Worm (Caenorhabditis elegans) whole organism, L1 larva: ENCODE data around the gene rpl-39.

Experiments used
- C16A3.4 ChIP-seq: fragments of 150-350 bp; optimal IDR thresholded peaks from 2 replicates; lab custom pipeline; 2014; ENCODE audit warnings: missing biosample characterization, missing genetic modification characterization
- C34B4.2 ChIP-seq: sonication (generic microtip); optimal IDR thresholded peaks from 2 replicates; lab custom pipeline; 2017; ENCODE audit warnings: mild to moderate bottlenecking, missing genetic modification characterization, missing compliant biosample characterization
- F16B12.6 ChIP-seq: fragments of 150-350 bp; optimal IDR thresholded peaks from 2 replicates; lab custom pipeline; 2014; ENCODE audit warnings: missing biosample characterization, missing genetic modification characterization
- aly-2 ChIP-seq: fragments of 150-350 bp; optimal IDR thresholded peaks from 2 replicates; lab custom pipeline; 2014; ENCODE audit warnings: missing biosample characterization, missing genetic modification characterization
- ama-1 ChIP-seq: fragments of 150-350 bp; optimal IDR thresholded peaks from 2 replicates; lab custom pipeline; 2014
- blmp-1 ChIP-seq: fragments of 150-350 bp; optimal IDR thresholded peaks from 2 replicates; lab custom pipeline; 2014; ENCODE audit warnings: missing biosample characterization, missing genetic modification characterization
- ceh-8 ChIP-seq: fragments of 200-800 bp; sonication (Bioruptor generic); optimal IDR thresholded peaks from 2 replicates; lab custom pipeline; 2018; ENCODE audit warnings: mild to moderate bottlenecking, missing genetic modification characterization, moderate library complexity, missing compliant biosample characterization
- ces-1 ChIP-seq: fragments of 150-350 bp; optimal IDR thresholded peaks from 2 replicates; lab custom pipeline; 2014; ENCODE audit warnings: missing biosample characterization, missing genetic modification reagents, missing genetic modification characterization
- efl-1 ChIP-seq, 4 experiments: fragments of 150-350 bp; optimal IDR thresholded peaks in 3 of 4; peaks in 1 of 4; 1 replicate in 1 of 4; 2 replicates in 3 of 4; lab custom pipeline; 2014; ENCODE audit warnings: missing biosample characterization in 2 of 4, missing genetic modification characterization in 2 of 4, missing genetic modification reagents in 2 of 4
- egl-27 ChIP-seq, 2 experiments: fragments of 150-350 bp in 1 of 2; sonication (generic microtip); optimal IDR thresholded peaks; 3 replicates each; lab custom pipeline; 2017 to 2018; ENCODE audit warnings: missing biosample characterization in 2 of 2, missing genetic modification characterization in 2 of 2, missing genetic modification reagents in 2 of 2
- elt-2 ChIP-seq: sonication (generic microtip); optimal IDR thresholded peaks from 2 replicates; lab custom pipeline; 2016; ENCODE audit warnings: missing genetic modification characterization, mild to moderate bottlenecking, inconsistent platforms, missing compliant biosample characterization, missing genetic modification reagents
- fkh-10 ChIP-seq: sonication (generic microtip); optimal IDR thresholded peaks from 2 replicates; lab custom pipeline; 2017; ENCODE audit warnings: missing biosample characterization, missing genetic modification reagents, missing genetic modification characterization
- fos-1 ChIP-seq: fragments of 150-350 bp; optimal IDR thresholded peaks from 2 replicates; lab custom pipeline; 2014; ENCODE audit warnings: missing biosample characterization, missing genetic modification characterization
- hlh-17 ChIP-seq: fragments of 200-800 bp; sonication (Bioruptor generic); optimal IDR thresholded peaks from 2 replicates; lab custom pipeline; 2018; ENCODE audit warnings: missing genetic modification characterization, mild to moderate bottlenecking, missing compliant biosample characterization, moderate library complexity, borderline replicate concordance
- irx-1 ChIP-seq: sonication (generic microtip); optimal IDR thresholded peaks from 2 replicates; lab custom pipeline; 2016; ENCODE audit warnings: missing genetic modification characterization, missing compliant biosample characterization
- jun-1 ChIP-seq: fragments of 150-350 bp; optimal IDR thresholded peaks from 2 replicates; lab custom pipeline; 2014; ENCODE audit warnings: missing biosample characterization, missing genetic modification reagents, missing genetic modification characterization
- mab-9 ChIP-seq: fragments of 200-800 bp; sonication (Bioruptor generic); IDR thresholded peaks from 2 replicates; pipeline ENCODE4 v1.3.6; 2022; ENCODE audit warnings: missing genetic modification reagents, missing genetic modification characterization, missing compliant biosample characterization
- mdl-1 ChIP-seq, 2 experiments: fragments of 150-350 bp; optimal IDR thresholded peaks; 2 replicates each; lab custom pipeline; 2014 to 2017; ENCODE audit warnings: missing biosample characterization in 2 of 2, missing genetic modification characterization in 2 of 2, inconsistent platforms in 1 of 2
- nhr-19 ChIP-seq: fragments of 200-800 bp; sonication (Bioruptor generic); conservative IDR thresholded peaks from 2 replicates; pipeline ENCODE4 v1.3.6; 2022; ENCODE audit warnings: missing genetic modification characterization, missing compliant biosample characterization
- nhr-20 ChIP-seq: sonication (generic microtip); optimal IDR thresholded peaks from 2 replicates; lab custom pipeline; 2016; ENCODE audit warnings: mild to moderate bottlenecking, missing genetic modification characterization, missing compliant biosample characterization
- nhr-28 ChIP-seq: fragments of 150-350 bp; optimal IDR thresholded peaks from 2 replicates; lab custom pipeline; 2014; ENCODE audit warnings: missing biosample characterization, missing genetic modification characterization
- nhr-47 ChIP-seq: sonication (generic microtip); optimal IDR thresholded peaks from 2 replicates; lab custom pipeline; 2016; ENCODE audit warnings: mild to moderate bottlenecking, missing genetic modification characterization, moderate library complexity, missing compliant biosample characterization
- nhr-76 ChIP-seq: sonication (generic microtip); optimal IDR thresholded peaks from 2 replicates; lab custom pipeline; 2017; ENCODE audit warnings: missing biosample characterization, missing genetic modification characterization
- nhr-77 ChIP-seq: fragments of 150-350 bp; optimal IDR thresholded peaks from 2 replicates; lab custom pipeline; 2014; ENCODE audit warnings: missing biosample characterization, missing genetic modification characterization
- pqm-1 ChIP-seq: sonication (generic microtip); optimal IDR thresholded peaks from 3 replicates; lab custom pipeline; 2017; ENCODE audit warnings: missing biosample characterization, missing genetic modification characterization
- rnt-1 ChIP-seq: sonication (generic microtip); optimal IDR thresholded peaks from 2 replicates; lab custom pipeline; 2016; ENCODE audit warnings: mild to moderate bottlenecking, missing genetic modification characterization, moderate library complexity, missing compliant biosample characterization
- skn-1 ChIP-seq: fragments of 150-350 bp; optimal IDR thresholded peaks from 2 replicates; lab custom pipeline; 2014; ENCODE audit warnings: missing biosample characterization, missing genetic modification characterization
- snpc-4 ChIP-seq: fragments of 150-350 bp; optimal IDR thresholded peaks from 2 replicates; lab custom pipeline; 2014; ENCODE audit warnings: missing biosample characterization, missing genetic modification characterization
- snu-23 ChIP-seq: sonication (generic microtip); optimal IDR thresholded peaks from 2 replicates; lab custom pipeline; 2016; ENCODE audit warnings: missing genetic modification characterization, missing compliant biosample characterization
- sox-4 ChIP-seq: sonication (generic microtip); optimal IDR thresholded peaks from 2 replicates; lab custom pipeline; 2016; ENCODE audit warnings: missing genetic modification characterization, missing compliant biosample characterization
- tlp-1 ChIP-seq: fragments of 150-350 bp; optimal IDR thresholded peaks from 2 replicates; lab custom pipeline; 2014; ENCODE audit warnings: missing biosample characterization, missing genetic modification characterization
- unc-130 ChIP-seq: fragments of 150-350 bp; optimal IDR thresholded peaks from 2 replicates; lab custom pipeline; 2017; ENCODE audit warnings: missing biosample characterization, missing genetic modification characterization, inconsistent platforms
- unc-62 ChIP-seq: fragments of 150-350 bp; optimal IDR thresholded peaks from 2 replicates; lab custom pipeline; 2014; ENCODE audit warnings: missing biosample characterization, missing genetic modification reagents, missing genetic modification characterization
- unc-86 ChIP-seq: sonication (generic microtip); optimal IDR thresholded peaks from 2 replicates; lab custom pipeline; 2016; ENCODE audit warnings: missing genetic modification characterization, missing compliant biosample characterization
- unc-98 ChIP-seq: fragments of 200-800 bp; sonication (Bioruptor generic); IDR thresholded peaks from 2 replicates; pipeline ENCODE4 v1.3.6; 2022; ENCODE audit warnings: missing genetic modification characterization, missing compliant biosample characterization
- vab-15 ChIP-seq: sonication (generic microtip); optimal IDR thresholded peaks from 2 replicates; lab custom pipeline; 2017; ENCODE audit warnings: missing genotype, mild to moderate bottlenecking, missing genetic modification characterization, missing compliant biosample characterization
- ztf-4 ChIP-seq: fragments of 150-350 bp; optimal IDR thresholded peaks from 2 replicates; lab custom pipeline; 2014; ENCODE audit warnings: missing biosample characterization, missing genetic modification characterization

Gene rpl-39

ce11 chrV:7803563-7803962 lies 27.7 kb upstream of the rpl-39 start:
- no peak for TF ChIP-seq C16A3.4 (tag; lab: Kevin White, UChicago)
- no peak for TF ChIP-seq sox-4 (tag; lab: Kevin White, UChicago)
- no peak for TF ChIP-seq hlh-17
- TF ChIP-seq egl-27 (tag; optimal IDR thresholded peaks at IDR 0.05; lab: Kevin White, UChicago), result no peak
- TF ChIP-seq nhr-28 (tag; lab: Kevin White, UChicago), result no peak
- no peak for TF ChIP-seq rnt-1 (tag; lab: Kevin White, UChicago)
- TF ChIP-seq ztf-4 (tag; lab: Kevin White, UChicago), result no peak
- no peak for TF ChIP-seq tlp-1 (tag; lab: Kevin White, UChicago)
- TF ChIP-seq skn-1 (tag; lab: Kevin White, UChicago), result no peak
- no peak for TF ChIP-seq snu-23 (GFP tag; lab: Kevin White, UChicago)
- TF ChIP-seq F16B12.6 (tag; lab: Kevin White, UChicago), result no peak
- TF ChIP-seq nhr-47, result no peak
- no peak for TF ChIP-seq fkh-10 (GFP tag; lab: Kevin White, UChicago)
- TF ChIP-seq blmp-1 (tag; lab: Kevin White, UChicago), result no peak
- no peak for TF ChIP-seq elt-2 (tag; lab: Kevin White, UChicago)
- no peak for TF ChIP-seq unc-98
- TF ChIP-seq fos-1 (tag; lab: Kevin White, UChicago), result no peak

DNA sequence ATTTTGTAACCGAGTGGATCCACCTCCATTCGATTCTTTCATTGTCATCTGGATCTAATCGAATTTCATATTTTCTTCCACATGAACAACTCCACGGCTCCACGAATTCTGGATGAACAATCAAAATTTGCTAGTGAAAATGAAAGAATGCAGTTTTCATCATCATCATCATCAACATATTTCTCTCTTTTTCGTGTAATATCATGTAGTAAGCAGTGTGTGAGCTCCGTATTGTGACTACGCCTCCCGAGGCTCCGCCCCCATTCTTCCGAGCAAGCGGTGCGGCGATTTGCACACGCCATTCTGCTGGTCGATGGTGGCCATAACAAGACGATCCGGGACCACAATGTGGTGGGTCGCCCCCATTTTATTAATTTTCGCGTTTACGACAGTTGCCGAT lies 22.2 kb upstream of the rpl-39 start, which contains the start of gene ZK742.7:
ZK742.7 (plus strand) TSS at position 301 of the 400 bp plus-strand sequence.
- TF ChIP-seq tlp-1 (tag; lab: Kevin White, UChicago) (no peak), irx-1 (tag; lab: Kevin White, UChicago) (no peak), aly-2 (tag; lab: Kevin White, UChicago) (no peak), mdl-1 (tag; optimal IDR thresholded peaks at IDR 0.05; lab: Kevin White, UChicago) (no peak), nhr-28 (tag; lab: Kevin White, UChicago) (no peak), ceh-8 (GFP tag; lab: Kevin White, UChicago) (no peak), efl-1 (optimal IDR thresholded peaks at IDR 0.05; lab: Kevin White, UChicago) (no peak), efl-1 (GFP tag; optimal IDR thresholded peaks at IDR 0.05 in 1 of 2; lab: Kevin White, UChicago) (no peak), skn-1 (tag; lab: Kevin White, UChicago) (no peak), ces-1 (no peak), nhr-20 (no peak)

DNA sequence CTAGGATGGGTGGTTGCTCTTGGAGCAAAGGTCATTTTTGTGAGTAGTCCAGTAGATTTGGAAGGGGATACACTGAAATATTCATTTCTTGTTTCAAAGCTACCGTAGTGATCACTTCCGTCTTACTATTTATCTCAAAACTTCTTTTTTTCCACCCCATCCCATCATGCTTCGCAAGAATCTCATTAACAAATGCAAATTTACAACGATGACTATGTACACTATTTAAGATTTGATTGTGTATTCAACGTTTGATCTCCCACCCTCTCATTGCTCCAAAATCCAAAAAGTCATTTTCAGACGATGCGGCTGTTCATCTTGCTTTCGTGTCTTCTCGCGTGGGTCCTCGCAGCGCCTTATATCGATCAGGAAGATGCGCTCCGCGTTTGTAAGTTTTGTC lies 17.2 kb upstream of the rpl-39 start, which contains the start of gene flp-21:
flp-21 (plus strand) TSS at position 301 of the 400 bp plus-strand sequence.
- no peak for TF ChIP-seq unc-86 (tag; lab: Kevin White, UChicago)
- TF ChIP-seq unc-62, result no peak
- no peak for TF ChIP-seq pqm-1
- TF ChIP-seq ama-1 (lab: Kevin White, UChicago), result no peak
- no peak for TF ChIP-seq unc-130 (tag; lab: Kevin White, UChicago)
- TF ChIP-seq tlp-1 (tag; lab: Kevin White, UChicago), result no peak
- no peak for TF ChIP-seq skn-1 (tag; lab: Kevin White, UChicago)
- TF ChIP-seq nhr-19 (GFP tag; lab: Robert Waterston, UW), result no peak
- no peak for TF ChIP-seq mab-9 (GFP tag; lab: Robert Waterston, UW)
- no peak for TF ChIP-seq nhr-76 (tag; lab: Kevin White, UChicago)
- TF ChIP-seq nhr-20, result no peak
- no peak for TF ChIP-seq snpc-4 (tag; lab: Kevin White, UChicago)
- no peak for TF ChIP-seq vab-15 (tag; lab: Kevin White, UChicago)

DNA sequence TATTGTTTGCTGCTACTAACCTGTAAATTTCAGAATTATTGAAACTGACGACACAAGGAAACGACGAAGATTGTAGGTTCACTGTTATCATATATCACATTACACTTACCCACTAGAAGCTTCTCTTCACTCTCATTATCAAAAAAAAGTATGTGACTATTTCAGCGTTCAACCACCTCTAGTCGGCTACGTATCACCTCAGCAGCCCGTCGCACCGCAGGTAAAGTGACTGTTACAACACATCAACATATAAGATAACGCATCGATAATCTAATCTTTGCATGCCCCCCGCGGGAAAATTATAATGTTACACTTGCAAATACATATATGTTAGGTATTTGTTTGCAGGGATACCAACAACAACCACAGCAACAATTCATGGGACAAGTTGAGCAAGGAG lies 10.8 kb upstream of the rpl-39 start:
- TF ChIP-seq blmp-1 (tag; lab: Kevin White, UChicago) (no peak), elt-2 (tag; lab: Kevin White, UChicago) (peak; percentile 70), jun-1 (no peak), unc-98 (no peak), nhr-77 (tag; lab: Kevin White, UChicago) (no peak), C34B4.2 (tag; lab: Kevin White, UChicago) (no peak)
- TF ChIP-seq, all 84 proteins: peak for 1
